Fruit fly (Drosophila melanogaster) whole organism, embryonic: ENCODE results near the gene P5CDh2.

Experiments
- CG11093 ChIP-seq: fragments of 200-800 bp; sonication (Bioruptor generic); IDR thresholded peaks from 3 replicates; pipeline ENCODE4 v1.3.6; 2022; ENCODE audit warnings: missing biosample characterization, missing genetic modification characterization
- CG15073 ChIP-seq: fragments of 200-800 bp; sonication (Bioruptor generic); optimal IDR thresholded peaks from 2 replicates; lab custom pipeline; 2016; ENCODE audit warnings: missing biosample characterization, missing genetic modification characterization
- CG15269 ChIP-seq: fragments of 200-800 bp; sonication (Bioruptor generic); optimal IDR thresholded peaks from 2 replicates; lab custom pipeline; 2018; ENCODE audit warnings: missing biosample characterization, mild to moderate bottlenecking, missing genetic modification characterization, moderate library complexity
- CG4360 ChIP-seq: fragments of 200-800 bp; sonication (Bioruptor generic); IDR thresholded peaks from 2 replicates; pipeline ENCODE4 v1.3.6; 2022; ENCODE audit warnings: missing biosample characterization, missing genetic modification characterization
- lilli ChIP-seq: fragments of 200-800 bp; sonication (Bioruptor generic); optimal IDR thresholded peaks from 3 replicates; lab custom pipeline; 2016; ENCODE audit warnings: missing biosample characterization, missing genetic modification characterization
- run ChIP-seq: fragments of 200-800 bp; sonication (Bioruptor generic); optimal IDR thresholded peaks from 3 replicates; lab custom pipeline; 2018; ENCODE audit warnings: missing biosample characterization, mild to moderate bottlenecking, missing genetic modification characterization
- slbo ChIP-seq: fragments of 200-800 bp; sonication (Bioruptor generic); IDR thresholded peaks from 2 replicates; pipeline ENCODE4 v1.3.6; 2022; ENCODE audit warnings: missing biosample characterization, missing genetic modification characterization
- wek ChIP-seq: fragments of 200-800 bp; sonication (Bioruptor generic); optimal IDR thresholded peaks from 3 replicates; lab custom pipeline; 2018; ENCODE audit warnings: missing biosample characterization, mild to moderate bottlenecking, missing genetic modification characterization, moderate library complexity

dm6 chr3R:21878473-21878872 is 737 bp downstream of the P5CDh2 start, which contains the start of gene CG34148:
- no peak for TF ChIP-seq slbo
- TF ChIP-seq wek: no peak
- no peak for TF ChIP-seq run (tag; lab: Kevin White, UChicago)
- TF ChIP-seq CG11093 (GFP tag; lab: Robert Waterston, UW): no peak
- TF ChIP-seq CG4360 (GFP tag; lab: Robert Waterston, UW): no peak
- TF ChIP-seq lilli: no peak
- TF ChIP-seq CG15073 (GFP tag; lab: Kevin White, UChicago): no peak
- no peak for TF ChIP-seq CG15269 (tag; lab: Kevin White, UChicago)
